Worm (Caenorhabditis elegans): ENCODE results near the gene tnt-4.

DNA sequence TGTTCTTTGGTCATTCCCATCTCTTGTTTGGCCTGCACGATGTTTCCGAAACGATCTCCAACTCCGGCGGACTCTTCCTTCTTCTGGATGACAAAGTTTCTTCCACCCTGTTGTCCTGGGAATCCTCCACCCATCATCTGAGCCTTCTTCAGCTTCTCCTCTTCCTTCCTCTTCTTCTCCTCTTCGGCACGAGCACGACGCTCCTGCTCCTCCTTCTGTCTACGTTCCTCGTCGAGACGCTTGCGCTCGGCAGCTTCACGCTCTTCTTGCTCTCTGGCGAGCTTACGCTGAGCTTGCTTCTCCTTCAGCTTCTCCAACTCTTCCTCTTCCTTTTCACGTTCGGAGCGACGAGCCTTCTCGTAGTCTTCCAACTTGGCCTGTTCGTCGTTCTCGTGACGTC lies 1.3 kb downstream of the tnt-4 start:
- TF ChIP-seq ets-7 (tag; optimal IDR thresholded peaks at IDR 0.05) (no peak), aly-1 (tag; optimal IDR thresholded peaks at IDR 0.05) (no peak), flt-1 (GFP tag; IDR thresholded peaks at IDR 0.05) (no peak), scrt-1 (GFP tag; IDR thresholded peaks at IDR 0.05) (no peak), ama-1 (optimal IDR thresholded peaks at IDR 0.05) (no peak), hnd-1 (tag; optimal IDR thresholded peaks at IDR 0.05) (no peak), tbx-37 (GFP tag; conservative IDR thresholded peaks at IDR 0.05) (no peak), B0310.2 (tag; optimal IDR thresholded peaks at IDR 0.05) (no peak), sea-1 (GFP tag; conservative IDR thresholded peaks at IDR 0.05) (no peak), pes-1 (GFP tag; IDR thresholded peaks at IDR 0.05) (no peak)
